Worm (Caenorhabditis elegans) whole organism, early embryonic: ENCODE data around the gene Y73F8A.22.

ENCODE experiments used
- B0310.2 ChIP-seq: sonication (generic microtip); optimal IDR thresholded peaks from 2 replicates; lab custom pipeline; 2016; ENCODE audit warnings: mild to moderate bottlenecking, missing genetic modification characterization, missing compliant biosample characterization
- aly-1 ChIP-seq: sonication (generic microtip); optimal IDR thresholded peaks from 2 replicates; lab custom pipeline; 2016; ENCODE audit warnings: missing genetic modification characterization, missing compliant biosample characterization
- ama-1 ChIP-seq: fragments of 150-350 bp; optimal IDR thresholded peaks from 2 replicates; lab custom pipeline; 2014
- ceh-13 ChIP-seq: fragments of 200-800 bp; sonication (Bioruptor generic); optimal IDR thresholded peaks from 2 replicates; lab custom pipeline; 2018; ENCODE audit warnings: mild to moderate bottlenecking, missing genetic modification characterization, missing compliant biosample characterization
- ceh-36 ChIP-seq: sonication (generic microtip); optimal IDR thresholded peaks from 2 replicates; lab custom pipeline; 2016; ENCODE audit warnings: missing genetic modification characterization, inconsistent platforms, missing compliant biosample characterization
- ets-7 ChIP-seq: sonication (generic microtip); optimal IDR thresholded peaks from 2 replicates; lab custom pipeline; 2016; ENCODE audit warnings: missing genotype, missing genetic modification characterization, missing compliant biosample characterization
- hmbx-1 ChIP-seq: sonication (generic microtip); optimal IDR thresholded peaks from 2 replicates; lab custom pipeline; 2016; ENCODE audit warnings: mild to moderate bottlenecking, missing genetic modification characterization, missing compliant biosample characterization
- hnd-1 ChIP-seq: sonication (generic microtip); optimal IDR thresholded peaks from 2 replicates; lab custom pipeline; 2016; ENCODE audit warnings: missing genetic modification characterization, missing compliant biosample characterization
- tbx-11 ChIP-seq: fragments of 200-800 bp; sonication (Bioruptor generic); IDR thresholded peaks from 2 replicates; pipeline ENCODE4 v1.3.6; 2022; ENCODE audit warnings: missing genetic modification characterization, missing compliant biosample characterization

- TF ChIP-seq ama-1 (lab: Kevin White, UChicago), result no peak
- TF ChIP-seq B0310.2, result no peak
- no peak for TF ChIP-seq hnd-1 (tag; lab: Kevin White, UChicago)
- no peak for TF ChIP-seq tbx-11 (GFP tag; lab: Robert Waterston, UW)
- no peak for TF ChIP-seq ceh-13 (GFP tag; lab: Kevin White, UChicago)
- TF ChIP-seq ets-7, result no peak
- TF ChIP-seq aly-1 (tag; lab: Kevin White, UChicago), result no peak
- no peak for TF ChIP-seq ceh-36
- no peak for TF ChIP-seq hmbx-1 (tag; lab: Kevin White, UChicago)
Observed at ce11 chrIV:15453137-15453788, 12.1 kb upstream of the Y73F8A.22 start, which contains the start of gene gtf-2H4.
